Fruit fly (Drosophila melanogaster): ENCODE measurements around the gene RpS27A.

Gene RpS27A

DNA sequence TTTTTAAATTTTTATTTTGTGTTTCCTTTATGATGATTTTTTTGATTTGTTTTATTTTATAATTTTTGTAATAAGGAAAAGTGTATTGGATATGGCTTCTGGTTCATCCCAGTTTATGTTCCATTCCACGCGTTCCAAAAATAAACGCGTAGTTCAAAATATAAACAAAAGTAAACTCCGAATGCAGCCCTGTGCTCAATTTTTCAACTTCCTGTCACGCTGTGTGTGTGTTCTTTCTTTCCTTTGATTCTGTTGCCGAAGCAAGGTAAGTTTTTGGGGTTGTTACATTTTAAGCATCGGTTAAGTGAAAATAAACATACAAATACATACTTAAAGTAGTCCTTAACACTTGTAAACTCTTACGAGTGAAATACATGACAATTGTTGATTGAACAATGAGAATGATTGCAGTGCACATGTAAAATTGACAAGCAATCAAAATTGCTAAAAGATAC is at the start of gene RpS27A, which contains the start of gene Ip259 (continued):
- TF ChIP-seq Taf1 (GFP tag; IDR thresholded peaks at IDR 0.05) (no peak), CG10267 (tag; optimal IDR thresholded peaks at IDR 0.05) (peak; percentile 60), HLH4C (GFP tag; IDR thresholded peaks at IDR 0.05; ENCODE audit: partially characterized antibody) (no peak), Ada2b (GFP tag; IDR thresholded peaks at IDR 0.05) (no peak; the same call in 1 of the 2 replicates), Lhr (GFP tag; optimal IDR thresholded peaks at IDR 0.05) (peak; percentile 74), Hey (tag; optimal IDR thresholded peaks at IDR 0.05) (no peak), schlank (tag; optimal IDR thresholded peaks at IDR 0.05) (peak; percentile 54), caup (GFP tag; optimal IDR thresholded peaks at IDR 0.05; ENCODE audit: severe bottlenecking) (peak; percentile 93), CG6813 (GFP tag; optimal IDR thresholded peaks at IDR 0.05) (peak; percentile 83), chinmo (GFP tag; IDR thresholded peaks at IDR 0.05; ENCODE audit: partially characterized antibody) (no peak), Xrp1 (GFP tag; IDR thresholded peaks at IDR 0.05) (no peak), eyg (GFP tag; optimal IDR thresholded peaks at IDR 0.05) (peak; percentile 41), Poxn (GFP tag; IDR thresholded peaks at IDR 0.05) (no peak), CG11504 (tag; optimal IDR thresholded peaks at IDR 0.05) (no peak), ro (GFP tag; IDR thresholded peaks at IDR 0.05) (no peak), Abd-B (GFP tag; optimal IDR thresholded peaks at IDR 0.05) (no peak), chif (GFP tag; optimal IDR thresholded peaks at IDR 0.05) (peak; percentile 53 to 75), CG10274 (GFP tag; optimal IDR thresholded peaks at IDR 0.05) (peak; percentile 27), gcm (GFP tag; optimal IDR thresholded peaks at IDR 0.05) (no peak), B-H2 (GFP tag; optimal IDR thresholded peaks at IDR 0.05) (peak; percentile 86), gsb-n (tag; optimal IDR thresholded peaks at IDR 0.05) (peak; percentile 67), CG3995 (GFP tag; optimal IDR thresholded peaks at IDR 0.05) (peak; percentile 60), Spps (tag; optimal IDR thresholded peaks at IDR 0.05) (peak; percentile 21), sima (GFP tag; optimal IDR thresholded peaks at IDR 0.05) (peak; percentile 43), pb (GFP tag; optimal IDR thresholded peaks at IDR 0.05) (peak; percentile 71), CG12744 (GFP tag; optimal IDR thresholded peaks at IDR 0.05) (peak; percentile 55), nerfin-2 (GFP tag; IDR thresholded peaks at IDR 0.05; ENCODE audit: partially characterized antibody) (no peak), kni (GFP tag; optimal IDR thresholded peaks at IDR 0.05) (no peak), CG10462 (GFP tag; optimal IDR thresholded peaks at IDR 0.05) (no peak), CG2712 (tag; optimal IDR thresholded peaks at IDR 0.05) (peak; percentile 79)

DNA sequence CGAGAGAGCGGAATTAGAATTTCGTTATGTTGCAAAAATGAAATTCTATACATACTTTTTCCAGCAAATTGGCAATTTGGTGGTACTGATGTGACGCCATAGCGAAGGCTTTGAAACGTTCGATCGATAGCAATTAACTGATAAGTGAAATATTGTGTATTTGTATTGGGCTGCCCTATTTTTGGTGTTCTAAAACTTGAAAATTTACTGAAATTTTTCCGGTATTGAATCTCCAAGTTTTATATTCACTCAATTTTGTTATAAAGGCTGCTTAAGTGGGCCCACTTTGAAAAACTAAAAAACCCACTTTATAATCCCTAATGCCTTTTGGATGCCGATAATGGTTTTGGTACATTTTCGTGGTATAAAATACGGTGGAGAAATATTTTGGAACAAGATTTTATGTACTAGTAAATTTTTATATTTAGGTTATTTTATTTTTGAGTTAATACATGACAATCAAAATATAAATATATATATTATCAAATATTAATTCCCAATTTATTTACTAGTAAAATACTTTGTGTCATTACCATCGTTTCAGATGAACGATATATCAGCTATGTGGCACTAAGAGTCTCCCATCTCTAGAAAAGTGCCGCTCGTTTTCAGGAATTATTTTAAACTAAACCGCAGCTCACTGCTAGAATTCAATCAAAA is 45.6 kb upstream of the RpS27A start, which contains the start of the genes Cand1 and pim:
TSS of gene Cand1 (minus strand) at position 300 of the 660 bp plus-strand sequence.
TSS of gene pim (plus strand) at position 582 of the 660 bp plus-strand sequence.
- no peak for TF ChIP-seq CG31365 (tag; optimal IDR thresholded peaks at IDR 0.05)
- TF ChIP-seq CG30403 (GFP tag; optimal IDR thresholded peaks at IDR 0.05), result peak; percentile 3
- no peak for TF ChIP-seq ash1 (GFP tag; optimal IDR thresholded peaks at IDR 0.05)
- TF ChIP-seq CG1647 (GFP tag; optimal IDR thresholded peaks at IDR 0.05), result no peak
- TF ChIP-seq CG13287 (GFP tag; IDR thresholded peaks at IDR 0.05; ENCODE audit: partially characterized antibody), result peak; percentile 79
- TF ChIP-seq CG12104 (GFP tag; optimal IDR thresholded peaks at IDR 0.05), result no peak
- no peak for TF ChIP-seq luna (GFP tag; optimal IDR thresholded peaks at IDR 0.05)
- TF ChIP-seq nmo (GFP tag; optimal IDR thresholded peaks at IDR 0.05), result peak; percentile 73
- no peak for TF ChIP-seq lbe (GFP tag; optimal IDR thresholded peaks at IDR 0.05)
- TF ChIP-seq CG3065 (GFP tag; optimal IDR thresholded peaks at IDR 0.05), result no peak
- TF ChIP-seq crp (GFP tag; optimal IDR thresholded peaks at IDR 0.05), result no peak
- no peak for TF ChIP-seq Ssrp (tag; optimal IDR thresholded peaks at IDR 0.05)
- no peak for TF ChIP-seq Elba2 (GFP tag; optimal IDR thresholded peaks at IDR 0.05)
- TF ChIP-seq bsh (GFP tag; optimal IDR thresholded peaks at IDR 0.05), result no peak
- no peak for TF ChIP-seq Bteb2 (GFP tag; optimal IDR thresholded peaks at IDR 0.05)
- no peak for TF ChIP-seq run (tag; optimal IDR thresholded peaks at IDR 0.05)
- no peak for TF ChIP-seq corto (GFP tag; optimal IDR thresholded peaks at IDR 0.05)
- TF ChIP-seq CG7987 (GFP tag; optimal IDR thresholded peaks at IDR 0.05), result no peak
- no peak for TF ChIP-seq CG2889 (GFP tag; IDR thresholded peaks at IDR 0.05)
- no peak for TF ChIP-seq Lim3 (GFP tag; IDR thresholded peaks at IDR 0.05)
